Fruit fly (Drosophila melanogaster) whole organism, embryonic: Measurements from ENCODE around the gene CG32137.

ENCODE experiments used
- Abd-B ChIP-seq: fragments of 200-800 bp; sonication (Bioruptor generic); optimal IDR thresholded peaks from 2 replicates; lab custom pipeline; 2018; ENCODE audit warnings: missing biosample characterization, mild to moderate bottlenecking, missing genetic modification characterization, moderate library complexity
- B-H2 ChIP-seq: fragments of 200-800 bp; sonication (Bioruptor generic); optimal IDR thresholded peaks from 2 replicates; lab custom pipeline; 2018; ENCODE audit warnings: missing biosample characterization, mild to moderate bottlenecking, missing genetic modification characterization
- CG11093 ChIP-seq: fragments of 200-800 bp; sonication (Bioruptor generic); IDR thresholded peaks from 3 replicates; pipeline ENCODE4 v1.3.6; 2022; ENCODE audit warnings: missing biosample characterization, missing genetic modification characterization
- CG11456 ChIP-seq: fragments of 200-800 bp; sonication (Bioruptor generic); IDR thresholded peaks from 3 replicates; pipeline ENCODE4 v1.3.6; 2022; ENCODE audit warnings: missing biosample characterization, missing genetic modification characterization
- CG1233 ChIP-seq: fragments of 200-800 bp; sonication (Bioruptor generic); optimal IDR thresholded peaks from 4 replicates; lab custom pipeline; 2018; ENCODE audit warnings: missing biosample characterization, mild to moderate bottlenecking, missing genetic modification characterization
- CG13775 ChIP-seq: fragments of 200-800 bp; sonication (Bioruptor generic); optimal IDR thresholded peaks from 3 replicates; lab custom pipeline; 2017; ENCODE audit warnings: missing biosample characterization, mild to moderate bottlenecking, missing genetic modification characterization
- CG14050 ChIP-seq: fragments of 200-800 bp; sonication (Bioruptor generic); IDR thresholded peaks from 3 replicates; pipeline ENCODE4 v1.3.6; 2022; ENCODE audit warnings: missing biosample characterization, missing genetic modification characterization
- CG14965 ChIP-seq: fragments of 200-800 bp; sonication (Bioruptor generic); optimal IDR thresholded peaks from 2 replicates; lab custom pipeline; 2016; ENCODE audit warnings: missing biosample characterization, missing genetic modification characterization, borderline replicate concordance
- CG15514 ChIP-seq: fragments of 200-800 bp; sonication (Bioruptor generic); optimal IDR thresholded peaks from 3 replicates; lab custom pipeline; 2017; ENCODE audit warnings: missing biosample characterization, missing genetic modification characterization, mild to moderate bottlenecking, moderate library complexity, missing genetic modification reagents
- CG17328 ChIP-seq: fragments of 200-800 bp; sonication (Bioruptor generic); IDR thresholded peaks from 2 replicates; pipeline ENCODE4 v1.3.6; 2022; ENCODE audit warnings: missing biosample characterization, missing genetic modification characterization
- CG2120 ChIP-seq: fragments of 200-800 bp; sonication (Bioruptor generic); optimal IDR thresholded peaks from 3 replicates; lab custom pipeline; 2016; ENCODE audit warnings: missing biosample characterization, missing genetic modification characterization
- CG2712 ChIP-seq: fragments of 200-800 bp; optimal IDR thresholded peaks from 3 replicates; lab custom pipeline; 2019; ENCODE audit warnings: missing biosample characterization, mild to moderate bottlenecking, missing genetic modification characterization, moderate library complexity
- CG32772 ChIP-seq: fragments of 200-800 bp; sonication (Bioruptor generic); IDR thresholded peaks from 2 replicates; pipeline ENCODE4 v1.3.6; 2022; ENCODE audit warnings: missing biosample characterization, missing genetic modification characterization
- CG4360 ChIP-seq: fragments of 200-800 bp; sonication (Bioruptor generic); IDR thresholded peaks from 2 replicates; pipeline ENCODE4 v1.3.6; 2022; ENCODE audit warnings: missing biosample characterization, missing genetic modification characterization
- CG6854 ChIP-seq: fragments of 200-800 bp; sonication (Bioruptor generic); optimal IDR thresholded peaks from 3 replicates; lab custom pipeline; 2017; ENCODE audit warnings: missing biosample characterization, mild to moderate bottlenecking, missing genetic modification characterization
- CG7928 ChIP-seq: fragments of 200-800 bp; sonication (Bioruptor generic); optimal IDR thresholded peaks from 2 replicates; lab custom pipeline; 2017; ENCODE audit warnings: missing biosample characterization, mild to moderate bottlenecking, missing genetic modification characterization
- CG7963 ChIP-seq: fragments of 200-800 bp; sonication (Bioruptor generic); IDR thresholded peaks from 3 replicates; pipeline ENCODE4 v1.3.6; 2022; ENCODE audit warnings: missing biosample characterization, missing genetic modification characterization; ENCODE audit not compliant: partially characterized antibody
- Dref ChIP-seq: fragments of 200-800 bp; sonication (Bioruptor generic); IDR thresholded peaks from 2 replicates; pipeline ENCODE4 v1.3.6; 2022; ENCODE audit warnings: missing biosample characterization, missing genetic modification characterization
- H15 ChIP-seq: fragments of 200-800 bp; sonication (Bioruptor generic); IDR thresholded peaks from 3 replicates; pipeline ENCODE4 v1.3.6; 2022; ENCODE audit warnings: missing biosample characterization, missing genetic modification characterization
- HmgD ChIP-seq: fragments of 200-800 bp; sonication (Bioruptor generic); optimal IDR thresholded peaks from 3 replicates; lab custom pipeline; 2016; ENCODE audit warnings: missing biosample characterization, missing genetic modification characterization
- Hmx ChIP-seq: fragments of 200-800 bp; sonication (Bioruptor generic); optimal IDR thresholded peaks from 2 replicates; lab custom pipeline; 2016; ENCODE audit warnings: missing biosample characterization, missing genetic modification characterization
- Hsf ChIP-seq: fragments of 200-800 bp; sonication (Bioruptor generic); optimal IDR thresholded peaks from 3 replicates; lab custom pipeline; 2016; ENCODE audit warnings: missing biosample characterization, missing genetic modification characterization
- Lpt ChIP-seq: fragments of >200 bp; optimal IDR thresholded peaks from 2 replicates; lab custom pipeline; 2018; ENCODE audit warnings: missing biosample characterization, missing genetic modification characterization
- Nf-YA ChIP-seq: fragments of 200-800 bp; sonication (Bioruptor generic); IDR thresholded peaks from 2 replicates; pipeline ENCODE4 v1.3.6; 2022; ENCODE audit warnings: missing biosample characterization, missing genetic modification characterization
- Spps ChIP-seq: fragments of 200-800 bp; sonication (Bioruptor generic); optimal IDR thresholded peaks from 2 replicates; lab custom pipeline; 2018; ENCODE audit warnings: missing biosample characterization, mild to moderate bottlenecking, missing genetic modification characterization
- Usf ChIP-seq: fragments of 200-800 bp; sonication (Bioruptor generic); optimal IDR thresholded peaks from 2 replicates; lab custom pipeline; 2017; ENCODE audit warnings: missing genotype, missing biosample characterization, missing genetic modification characterization
- YL-1 ChIP-seq: fragments of 200-800 bp; sonication (Bioruptor generic); optimal IDR thresholded peaks from 3 replicates; lab custom pipeline; 2017; ENCODE audit warnings: missing biosample characterization, mild to moderate bottlenecking, missing genetic modification characterization
- ato ChIP-seq: fragments of 200-800 bp; sonication (Bioruptor generic); IDR thresholded peaks from 2 replicates; pipeline ENCODE4 v1.3.6; 2022; ENCODE audit warnings: missing biosample characterization, missing genetic modification characterization; ENCODE audit not compliant: partially characterized antibody
- bsh ChIP-seq, 2 experiments: fragments of 200-800 bp; sonication (Bioruptor generic); optimal IDR thresholded peaks; 2 replicates each; lab custom pipeline; 2017 to 2018; ENCODE audit warnings: mild to moderate bottlenecking in 2 of 2, missing biosample characterization in 2 of 2, missing genetic modification characterization in 2 of 2, moderate library complexity in 1 of 2
- crol ChIP-seq: fragments of 200-800 bp; sonication (Bioruptor generic); IDR thresholded peaks from 2 replicates; pipeline ENCODE4 v1.3.6; 2022; ENCODE audit warnings: missing biosample characterization, missing genetic modification characterization
- cwo ChIP-seq: fragments of 200-800 bp; sonication (Bioruptor generic); optimal IDR thresholded peaks from 3 replicates; lab custom pipeline; 2017; ENCODE audit warnings: missing biosample characterization, missing genetic modification characterization, mild to moderate bottlenecking, moderate library complexity, missing genetic modification reagents
- exex ChIP-seq: fragments of 200-800 bp; sonication (Bioruptor generic); optimal IDR thresholded peaks from 4 replicates; lab custom pipeline; 2018; ENCODE audit warnings: missing biosample characterization, mild to moderate bottlenecking, missing genetic modification characterization, moderate library complexity
- eyg ChIP-seq: fragments of 200-800 bp; sonication (Bioruptor generic); optimal IDR thresholded peaks from 3 replicates; lab custom pipeline; 2016; ENCODE audit warnings: missing biosample characterization, missing genetic modification characterization
- fd102C ChIP-seq: fragments of 200-800 bp; sonication (Bioruptor generic); optimal IDR thresholded peaks from 2 replicates; lab custom pipeline; 2018; ENCODE audit warnings: missing biosample characterization, mild to moderate bottlenecking, missing genetic modification characterization, moderate library complexity
- grn ChIP-seq: fragments of 200-800 bp; sonication (Bioruptor generic); optimal IDR thresholded peaks from 3 replicates; lab custom pipeline; 2017; ENCODE audit warnings: missing biosample characterization, missing genetic modification characterization
- gro ChIP-seq: fragments of 200-800 bp; sonication (Bioruptor generic); optimal IDR thresholded peaks from 2 replicates; lab custom pipeline; 2016; ENCODE audit warnings: missing biosample characterization, missing genetic modification characterization
- jigr1 ChIP-seq: fragments of 200-800 bp; sonication (Bioruptor generic); IDR thresholded peaks from 3 replicates; pipeline ENCODE4 v1.3.6; 2022; ENCODE audit warnings: missing biosample characterization, missing genetic modification characterization
- kay ChIP-seq: fragments of 200-800 bp; sonication (Bioruptor generic); optimal IDR thresholded peaks from 2 replicates; lab custom pipeline; 2016; ENCODE audit warnings: missing biosample characterization, missing genetic modification characterization
- lilli ChIP-seq: fragments of 200-800 bp; sonication (Bioruptor generic); optimal IDR thresholded peaks from 3 replicates; lab custom pipeline; 2016; ENCODE audit warnings: missing biosample characterization, missing genetic modification characterization
- lov ChIP-seq, 2 experiments: fragments of 200-800 bp in 1 of 2; fragments of >200 bp in 1 of 2; sonication (Bioruptor generic) in 1 of 2; IDR thresholded peaks in 1 of 2; optimal IDR thresholded peaks in 1 of 2; 2 replicates in 1 of 2; 3 replicates in 1 of 2; pipeline versions ENCODE4 v1.3.6 to Lab custom; 2017 to 2022; ENCODE audit warnings: missing biosample characterization in 1 of 2, missing genetic modification characterization in 1 of 2
- mld ChIP-seq: fragments of 200-800 bp; sonication (Bioruptor generic); IDR thresholded peaks from 3 replicates; pipeline ENCODE4 v1.3.6; 2022; ENCODE audit warnings: missing biosample characterization, missing genetic modification characterization; ENCODE audit not compliant: partially characterized antibody
- p53 ChIP-seq: fragments of 200-800 bp; sonication (Bioruptor generic); optimal IDR thresholded peaks from 2 replicates; lab custom pipeline; 2016; ENCODE audit warnings: missing biosample characterization, missing genetic modification characterization
- pfk ChIP-seq: fragments of 200-800 bp; sonication (Bioruptor generic); optimal IDR thresholded peaks from 2 replicates; lab custom pipeline; 2018; ENCODE audit warnings: missing biosample characterization, mild to moderate bottlenecking, missing genetic modification characterization, moderate library complexity
- rib ChIP-seq: fragments of 200-800 bp; sonication (Bioruptor generic); IDR thresholded peaks from 2 replicates; pipeline ENCODE4 v1.3.6; 2022; ENCODE audit warnings: missing biosample characterization, missing genetic modification characterization
- scrt ChIP-seq: fragments of 200-800 bp; sonication (Bioruptor generic); optimal IDR thresholded peaks from 2 replicates; lab custom pipeline; 2018; ENCODE audit warnings: missing biosample characterization, mild to moderate bottlenecking, missing genetic modification characterization, moderate library complexity
- sd ChIP-seq: fragments of 200-800 bp; sonication (Bioruptor generic); optimal IDR thresholded peaks from 3 replicates; lab custom pipeline; 2018; ENCODE audit warnings: missing biosample characterization, mild to moderate bottlenecking, missing genetic modification characterization, moderate library complexity
- vnd ChIP-seq: fragments of 200-800 bp; sonication (Bioruptor generic); IDR thresholded peaks from 3 replicates; pipeline ENCODE4 v1.3.6; 2022; ENCODE audit warnings: missing biosample characterization, missing genetic modification characterization; ENCODE audit not compliant: partially characterized antibody
- zen ChIP-seq: fragments of 200-800 bp; sonication (Bioruptor generic); optimal IDR thresholded peaks from 3 replicates; lab custom pipeline; 2018; ENCODE audit warnings: missing biosample characterization, mild to moderate bottlenecking, missing genetic modification characterization, moderate library complexity

CG32137 gene

DNA sequence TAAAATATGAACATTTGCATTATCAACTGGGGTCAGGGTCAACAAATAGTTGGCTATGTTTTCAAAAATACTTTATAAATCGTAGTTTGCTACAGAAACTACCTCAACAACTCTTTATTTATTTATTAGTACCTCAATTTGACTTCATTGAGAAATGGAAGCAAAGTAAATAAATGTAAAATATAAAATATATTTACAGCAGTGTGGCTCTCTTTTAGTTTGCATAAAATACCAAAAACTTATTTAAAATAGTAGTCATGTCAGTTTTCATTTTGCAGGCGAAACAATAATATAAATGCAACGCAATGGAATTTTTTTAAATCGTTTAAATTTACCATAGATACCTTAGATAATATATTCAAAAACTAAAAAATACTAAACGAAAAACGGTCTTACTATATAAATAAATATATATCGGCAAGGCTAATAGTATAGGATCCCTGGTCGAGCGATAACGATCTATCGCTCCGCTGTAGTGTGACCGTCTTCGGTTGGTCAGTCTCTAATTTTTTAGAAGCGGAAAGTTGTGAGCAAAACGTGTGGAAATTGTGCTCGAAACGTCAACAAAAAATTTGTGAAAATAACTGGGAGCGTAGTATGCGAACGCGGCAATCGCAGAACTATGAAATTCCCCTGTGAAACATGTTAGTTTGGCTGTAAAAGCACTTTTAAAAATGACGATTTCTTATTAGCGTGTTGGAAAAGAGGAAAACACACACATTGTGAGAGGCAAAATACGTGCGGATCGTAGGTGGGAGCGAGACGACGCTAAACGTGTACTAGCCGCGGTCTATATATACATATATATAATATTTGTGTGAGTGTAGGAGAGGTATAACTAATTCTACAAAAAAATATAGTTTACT is 62.8 kb downstream of the CG32137 start, which contains the start of the genes Nprl3 and upSET (continued):
- TF ChIP-seq grn (GFP tag; lab: Kevin White, UChicago) (peak; percentile 99), Lpt (GFP tag; lab: Kevin White, UChicago) (no peak), CG11456 (GFP tag; lab: Robert Waterston, UW) (no peak), vnd (peak; percentile 81), pfk (GFP tag; lab: Kevin White, UChicago) (no peak), lilli (GFP tag; lab: Kevin White, UChicago) (no peak), fd102C (GFP tag; lab: Kevin White, UChicago) (no peak), jigr1 (no peak), YL-1 (GFP tag; lab: Kevin White, UChicago) (peak; percentile 81), CG2712 (tag; lab: Kevin White, UChicago) (peak; percentile 52), sd (tag; lab: Kevin White, UChicago) (no peak), CG32772 (GFP tag; lab: Robert Waterston, UW) (no peak), cwo (no peak), scrt (no peak), zen (peak; percentile 55), Dref (GFP tag; lab: Robert Waterston, UW) (peak; percentile 68), lov (optimal IDR thresholded peaks at IDR 0.05; lab: Kevin White, UChicago) (no peak), lov (GFP tag; IDR thresholded peaks at IDR 0.05; lab: Robert Waterston, UW) (no peak), Hmx (GFP tag; lab: Kevin White, UChicago) (no peak), Hsf (peak; percentile 20), CG4360 (no peak), Usf (GFP tag; lab: Kevin White, UChicago) (no peak), crol (GFP tag; lab: Robert Waterston, UW) (no peak), CG1233 (no peak), eyg (GFP tag; lab: Kevin White, UChicago) (no peak), CG15514 (peak; percentile 70), ato (GFP tag; lab: Robert Waterston, UW) (peak; percentile 69; the same call in 1 of the 2 replicates), CG14965 (no peak), mld (GFP tag; lab: Robert Waterston, UW) (peak; percentile 79; the same call in 2 of the 3 replicates), bsh (GFP tag; optimal IDR thresholded peaks at IDR 0.05; lab: Kevin White, UChicago) (no peak), H15 (GFP tag; lab: Robert Waterston, UW) (no peak), gro (GFP tag; lab: Kevin White, UChicago) (no peak), CG17328 (GFP tag; lab: Robert Waterston, UW) (no peak), HmgD (GFP tag; lab: Kevin White, UChicago) (peak; percentile 9), CG6854 (GFP tag; lab: Kevin White, UChicago) (no peak), CG11093 (GFP tag; lab: Robert Waterston, UW) (no peak), rib (GFP tag; lab: Robert Waterston, UW) (no peak), CG7963 (GFP tag; lab: Robert Waterston, UW) (peak; percentile 77), p53 (no peak), Abd-B (peak; percentile 38), Nf-YA (no peak), CG13775 (GFP tag; lab: Kevin White, UChicago) (peak; percentile 18), CG14050 (GFP tag; lab: Robert Waterston, UW) (no peak), Spps (tag; lab: Kevin White, UChicago) (no peak), CG7928 (GFP tag; lab: Kevin White, UChicago) (peak; percentile 93), B-H2 (no peak), CG2120 (GFP tag; lab: Kevin White, UChicago) (no peak), exex (tag; lab: Kevin White, UChicago) (no peak), kay (no peak)
